Fruit fly (Drosophila melanogaster) whole organism, embryonic: ENCODE data around the gene loj.

Source experiments
- Bteb2 ChIP-seq: fragments of 200-800 bp; sonication (Bioruptor generic); optimal IDR thresholded peaks from 2 replicates; lab custom pipeline; 2016; ENCODE audit warnings: missing biosample characterization, missing genetic modification characterization
- CG10267 ChIP-seq: fragments of 200-800 bp; sonication (Bioruptor generic); optimal IDR thresholded peaks from 2 replicates; lab custom pipeline; 2018; ENCODE audit warnings: missing biosample characterization, mild to moderate bottlenecking, missing genetic modification characterization, moderate library complexity
- CG10462 ChIP-seq: fragments of 200-800 bp; sonication (Bioruptor generic); optimal IDR thresholded peaks from 2 replicates; lab custom pipeline; 2016; ENCODE audit warnings: missing biosample characterization, missing genetic modification characterization
- CG11696 ChIP-seq: fragments of 200-800 bp; sonication (Bioruptor generic); IDR thresholded peaks from 2 replicates; pipeline ENCODE4 v1.3.6; 2022; ENCODE audit warnings: missing biosample characterization, missing genetic modification characterization
- CG14441 ChIP-seq: fragments of 200-800 bp; sonication (Bioruptor generic); IDR thresholded peaks from 2 replicates; pipeline ENCODE4 v1.3.6; 2022; ENCODE audit warnings: missing biosample characterization, missing genetic modification characterization
- CG1647 ChIP-seq: fragments of 200-800 bp; sonication (Bioruptor generic); optimal IDR thresholded peaks from 3 replicates; lab custom pipeline; 2016; ENCODE audit warnings: missing biosample characterization, missing genetic modification characterization
- CG18599 ChIP-seq: fragments of 200-800 bp; sonication (Bioruptor generic); optimal IDR thresholded peaks from 3 replicates; lab custom pipeline; 2017; ENCODE audit warnings: missing biosample characterization, missing genetic modification characterization, mild to moderate bottlenecking, moderate library complexity, missing genetic modification reagents
- CG18619 ChIP-seq: fragments of 200-800 bp; sonication (Bioruptor generic); optimal IDR thresholded peaks from 3 replicates; lab custom pipeline; 2017; ENCODE audit warnings: missing biosample characterization, mild to moderate bottlenecking, missing genetic modification characterization
- CG18764 ChIP-seq: fragments of 200-800 bp; sonication (Bioruptor generic); optimal IDR thresholded peaks from 3 replicates; lab custom pipeline; 2016; ENCODE audit warnings: missing biosample characterization, missing genetic modification characterization
- CG2678 ChIP-seq: fragments of 200-800 bp; sonication (Bioruptor generic); optimal IDR thresholded peaks from 3 replicates; lab custom pipeline; 2019; ENCODE audit warnings: missing biosample characterization, mild to moderate bottlenecking, missing genetic modification characterization, moderate library complexity
- CG30403 ChIP-seq: fragments of 200-800 bp; sonication (Bioruptor generic); optimal IDR thresholded peaks from 3 replicates; lab custom pipeline; 2016; ENCODE audit warnings: missing biosample characterization, missing genetic modification characterization
- CG30431 ChIP-seq: fragments of 200-800 bp; sonication (Bioruptor generic); optimal IDR thresholded peaks from 2 replicates; lab custom pipeline; 2017; ENCODE audit warnings: missing biosample characterization, missing genetic modification characterization
- CG31441 ChIP-seq: fragments of 200-800 bp; sonication (Bioruptor generic); IDR thresholded peaks from 2 replicates; pipeline ENCODE4 v1.3.6; 2022; ENCODE audit warnings: missing biosample characterization, missing genetic modification characterization
- CG32532 ChIP-seq: fragments of 200-800 bp; sonication (Bioruptor generic); IDR thresholded peaks from 2 replicates; pipeline ENCODE4 v1.3.6; 2022; ENCODE audit warnings: missing biosample characterization, missing genetic modification characterization
- CG3838 ChIP-seq: fragments of 200-800 bp; sonication (Bioruptor generic); optimal IDR thresholded peaks from 3 replicates; lab custom pipeline; 2016; ENCODE audit warnings: missing biosample characterization, missing genetic modification characterization
- CG4424 ChIP-seq: fragments of 200-800 bp; sonication (Bioruptor generic); optimal IDR thresholded peaks from 3 replicates; lab custom pipeline; 2016; ENCODE audit warnings: missing biosample characterization, missing genetic modification characterization
- CG4820 ChIP-seq: fragments of 200-800 bp; sonication (Bioruptor generic); optimal IDR thresholded peaks from 3 replicates; lab custom pipeline; 2016; ENCODE audit warnings: missing biosample characterization, missing genetic modification characterization
- CG6683 ChIP-seq: fragments of 200-800 bp; sonication (Bioruptor generic); optimal IDR thresholded peaks from 2 replicates; lab custom pipeline; 2017; ENCODE audit warnings: missing biosample characterization, mild to moderate bottlenecking, missing genetic modification characterization, missing genetic modification reagents
- CG7271 ChIP-seq: fragments of 200-800 bp; sonication (Bioruptor generic); optimal IDR thresholded peaks from 2 replicates; lab custom pipeline; 2018; ENCODE audit warnings: missing biosample characterization, mild to moderate bottlenecking, missing genetic modification characterization, moderate library complexity
- CG8281 ChIP-seq: fragments of 200-800 bp; sonication (Bioruptor generic); optimal IDR thresholded peaks from 2 replicates; lab custom pipeline; 2018; ENCODE audit warnings: missing biosample characterization, mild to moderate bottlenecking, missing genetic modification characterization, moderate library complexity
- Dek ChIP-seq: fragments of 200-800 bp; sonication (Bioruptor generic); optimal IDR thresholded peaks from 3 replicates; lab custom pipeline; 2019; ENCODE audit warnings: missing biosample characterization, mild to moderate bottlenecking, missing genetic modification characterization, moderate library complexity
- Fer2 ChIP-seq: fragments of 200-800 bp; sonication (Bioruptor generic); optimal IDR thresholded peaks from 2 replicates; lab custom pipeline; 2018; ENCODE audit warnings: missing biosample characterization, mild to moderate bottlenecking, missing genetic modification characterization, moderate library complexity
- Fer3 ChIP-seq: fragments of 200-800 bp; sonication (Bioruptor generic); optimal IDR thresholded peaks from 2 replicates; lab custom pipeline; 2018; ENCODE audit warnings: missing biosample characterization, mild to moderate bottlenecking, missing genetic modification characterization, moderate library complexity
- H15 ChIP-seq: fragments of 200-800 bp; sonication (Bioruptor generic); IDR thresholded peaks from 3 replicates; pipeline ENCODE4 v1.3.6; 2022; ENCODE audit warnings: missing biosample characterization, missing genetic modification characterization
- Lhr ChIP-seq: fragments of 200-800 bp; sonication (Bioruptor generic); optimal IDR thresholded peaks from 3 replicates; lab custom pipeline; 2017; ENCODE audit warnings: mild to moderate bottlenecking, missing biosample characterization, missing genetic modification reagents, missing genetic modification characterization
- MESR4 ChIP-seq: fragments of 200-800 bp; sonication (Bioruptor generic); optimal IDR thresholded peaks from 2 replicates; lab custom pipeline; 2018; ENCODE audit warnings: missing biosample characterization, mild to moderate bottlenecking, missing genetic modification characterization, moderate library complexity
- Oli ChIP-seq: fragments of 200-800 bp; sonication (Bioruptor generic); optimal IDR thresholded peaks from 2 replicates; lab custom pipeline; 2018; ENCODE audit warnings: missing biosample characterization, mild to moderate bottlenecking, missing genetic modification characterization, moderate library complexity
- Optix ChIP-seq: fragments of 200-800 bp; sonication (Bioruptor generic); IDR thresholded peaks from 3 replicates; pipeline ENCODE4 v1.3.6; 2022; ENCODE audit warnings: missing biosample characterization, missing genetic modification characterization
- YL-1 ChIP-seq: fragments of 200-800 bp; sonication (Bioruptor generic); optimal IDR thresholded peaks from 3 replicates; lab custom pipeline; 2017; ENCODE audit warnings: missing biosample characterization, mild to moderate bottlenecking, missing genetic modification characterization
- ap ChIP-seq: fragments of 200-800 bp; sonication (Bioruptor generic); IDR thresholded peaks from 2 replicates; pipeline ENCODE4 v1.3.6; 2022; ENCODE audit warnings: missing biosample characterization, missing genetic modification characterization
- bigmax ChIP-seq: fragments of 200-800 bp; sonication (Bioruptor generic); optimal IDR thresholded peaks from 2 replicates; lab custom pipeline; 2018; ENCODE audit warnings: missing biosample characterization, mild to moderate bottlenecking, missing genetic modification characterization
- chn ChIP-seq: fragments of 200-800 bp; sonication (Bioruptor generic); optimal IDR thresholded peaks from 2 replicates; lab custom pipeline; 2016; ENCODE audit warnings: missing biosample characterization, missing genetic modification characterization
- dm ChIP-seq: fragments of 200-800 bp; sonication (Bioruptor generic); optimal IDR thresholded peaks from 3 replicates; lab custom pipeline; 2016; ENCODE audit warnings: missing biosample characterization, missing genetic modification characterization
- emc ChIP-seq: fragments of 200-800 bp; sonication (Bioruptor generic); optimal IDR thresholded peaks from 2 replicates; lab custom pipeline; 2016; ENCODE audit warnings: missing biosample characterization, missing genetic modification characterization
- exex ChIP-seq: fragments of 200-800 bp; sonication (Bioruptor generic); optimal IDR thresholded peaks from 4 replicates; lab custom pipeline; 2018; ENCODE audit warnings: missing biosample characterization, mild to moderate bottlenecking, missing genetic modification characterization, moderate library complexity
- gfzf ChIP-seq: fragments of 200-800 bp; sonication (Bioruptor generic); optimal IDR thresholded peaks from 2 replicates; lab custom pipeline; 2016; ENCODE audit warnings: missing biosample characterization, mild to moderate bottlenecking, missing genetic modification characterization, moderate library complexity
- hb ChIP-seq: fragments of 200-800 bp; sonication (Bioruptor generic); IDR thresholded peaks from 3 replicates; pipeline ENCODE4 v1.3.6; 2022; ENCODE audit warnings: missing biosample characterization, missing genetic modification characterization; ENCODE audit not compliant: partially characterized antibody
- hkb ChIP-seq, 2 experiments: fragments of 200-800 bp in 1 of 2; fragments of >200 bp in 1 of 2; sonication (Bioruptor generic) in 1 of 2; IDR thresholded peaks in 1 of 2; optimal IDR thresholded peaks in 1 of 2; 2 replicates each; pipeline versions ENCODE4 v1.3.6 to Lab custom; 2017 to 2022; ENCODE audit warnings: missing biosample characterization in 1 of 2, missing genetic modification characterization in 1 of 2
- jumu ChIP-seq: fragments of 200-800 bp; sonication (Bioruptor generic); optimal IDR thresholded peaks from 3 replicates; lab custom pipeline; 2016; ENCODE audit warnings: missing biosample characterization, missing genetic modification characterization
- kah ChIP-seq: fragments of 200-800 bp; sonication (Bioruptor generic); optimal IDR thresholded peaks from 2 replicates; lab custom pipeline; 2018; ENCODE audit warnings: missing biosample characterization, mild to moderate bottlenecking, missing genetic modification characterization
- lmd ChIP-seq: fragments of 200-800 bp; sonication (Bioruptor generic); IDR thresholded peaks from 2 replicates; pipeline ENCODE4 v1.3.6; 2022; ENCODE audit warnings: missing biosample characterization, missing genetic modification characterization
- luna ChIP-seq: fragments of 200-800 bp; sonication (Bioruptor generic); optimal IDR thresholded peaks from 2 replicates; lab custom pipeline; 2016; ENCODE audit warnings: missing biosample characterization, missing genetic modification characterization
- odd ChIP-seq: fragments of 200-800 bp; sonication (Bioruptor generic); optimal IDR thresholded peaks from 2 replicates; lab custom pipeline; 2017; ENCODE audit warnings: missing biosample characterization, mild to moderate bottlenecking, missing genetic modification characterization
- phol ChIP-seq: fragments of 200-800 bp; sonication (Bioruptor generic); optimal IDR thresholded peaks from 3 replicates; lab custom pipeline; 2018; ENCODE audit warnings: missing biosample characterization, mild to moderate bottlenecking, missing genetic modification characterization, moderate library complexity
- pnt ChIP-seq: fragments of 200-800 bp; sonication (Bioruptor generic); optimal IDR thresholded peaks from 3 replicates; lab custom pipeline; 2016; ENCODE audit warnings: missing biosample characterization, missing genetic modification characterization
- scrt ChIP-seq: fragments of 200-800 bp; sonication (Bioruptor generic); optimal IDR thresholded peaks from 2 replicates; lab custom pipeline; 2018; ENCODE audit warnings: missing biosample characterization, mild to moderate bottlenecking, missing genetic modification characterization, moderate library complexity
- sens ChIP-seq: fragments of 200-800 bp; sonication (Bioruptor generic); peaks from one replicate; lab custom pipeline; 2016; ENCODE audit warnings: missing biosample characterization, missing genetic modification characterization
- sisA ChIP-seq: fragments of 200-800 bp; sonication (Bioruptor generic); IDR thresholded peaks from 2 replicates; pipeline ENCODE4 v1.3.6; 2022; ENCODE audit warnings: missing biosample characterization, missing genetic modification characterization
- tin ChIP-seq: fragments of 200-800 bp; sonication (Bioruptor generic); optimal IDR thresholded peaks from 3 replicates; lab custom pipeline; 2016; ENCODE audit warnings: missing biosample characterization, missing genetic modification characterization

Gene loj

DNA sequence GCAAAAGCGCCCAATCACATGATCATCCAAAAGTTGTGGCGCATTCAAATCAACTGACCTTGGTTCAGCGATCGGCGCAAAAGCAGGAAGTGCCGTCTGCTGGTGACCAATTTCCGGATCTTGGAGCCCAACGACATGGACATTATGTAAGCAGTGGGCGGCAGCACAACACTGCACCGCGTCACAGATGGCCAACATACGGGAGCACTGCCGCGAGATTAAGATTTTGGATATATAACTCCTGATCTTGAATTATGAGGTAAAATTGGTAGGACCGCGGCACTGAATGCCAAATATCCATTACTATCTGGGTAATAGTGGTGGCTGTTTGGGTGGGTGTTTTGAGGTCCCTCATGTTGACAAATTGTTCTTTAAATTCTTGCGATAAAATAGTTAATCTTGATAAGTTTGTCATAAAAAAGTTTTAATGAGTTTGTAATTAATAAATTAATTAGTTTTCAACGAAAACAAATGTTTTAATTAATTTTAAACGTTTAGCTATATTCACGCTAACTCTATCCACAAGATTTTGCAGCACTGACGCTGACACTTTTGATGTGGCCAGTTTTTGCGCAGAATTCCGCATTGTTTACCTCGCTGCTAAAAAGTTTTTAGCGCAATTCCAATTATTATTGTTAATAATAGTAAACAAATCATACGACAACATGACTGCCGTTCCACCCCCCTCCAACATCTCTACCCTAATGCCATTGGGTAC lies 19.7 kb upstream of the loj start, which contains the start of the genes CG13295 and CG6610 (continued):
- TF ChIP-seq emc (GFP tag; lab: Kevin White, UChicago) (no peak), tin (GFP tag; lab: Kevin White, UChicago) (peak; percentile 57), H15 (GFP tag; lab: Robert Waterston, UW) (peak; percentile 20; the same call in 1 of the 3 replicates), CG6683 (GFP tag; lab: Kevin White, UChicago) (no peak), ap (GFP tag; lab: Robert Waterston, UW) (no peak), chn (peak; percentile 43), CG14441 (GFP tag; lab: Robert Waterston, UW) (peak; percentile 36; the same call in 1 of the 2 replicates), gfzf (peak; percentile 76), YL-1 (peak; percentile 46), kah (GFP tag; lab: Kevin White, UChicago) (peak; percentile 5), hb (GFP tag; lab: Robert Waterston, UW) (no peak), Fer2 (tag; lab: Kevin White, UChicago) (peak; percentile 65), CG2678 (tag; lab: Kevin White, UChicago) (peak; percentile 76), MESR4 (GFP tag; lab: Kevin White, UChicago) (peak; percentile 79), hkb (optimal IDR thresholded peaks at IDR 0.05; lab: Kevin White, UChicago) (peak; percentile 44), hkb (GFP tag; IDR thresholded peaks at IDR 0.05; lab: Robert Waterston, UW) (peak; percentile 23; the same call in 1 of the 2 replicates), scrt (GFP tag; lab: Kevin White, UChicago) (peak; percentile 40), Oli (tag; lab: Kevin White, UChicago) (peak; percentile 56), luna (no peak), Fer3 (tag; lab: Kevin White, UChicago) (peak; percentile 66), CG11696 (GFP tag; lab: Robert Waterston, UW) (no peak), CG32532 (GFP tag; lab: Robert Waterston, UW) (peak; percentile 65), CG31441 (GFP tag; lab: Robert Waterston, UW) (peak; percentile 60; the same call in 1 of the 2 replicates), pnt (GFP tag; lab: Kevin White, UChicago) (peak; percentile 7), CG18599 (GFP tag; lab: Kevin White, UChicago) (peak; percentile 64), Lhr (GFP tag; lab: Kevin White, UChicago) (peak; percentile 13), CG4820 (GFP tag; lab: Kevin White, UChicago) (no peak), phol (tag; lab: Kevin White, UChicago) (peak; percentile 72), sisA (GFP tag; lab: Robert Waterston, UW) (peak; percentile 46; the same call in 1 of the 2 replicates), lmd (peak; percentile 58; the same call in 1 of the 2 replicates), jumu (GFP tag; lab: Kevin White, UChicago) (peak; percentile 32), CG8281 (tag; lab: Kevin White, UChicago) (no peak), dm (GFP tag; lab: Kevin White, UChicago) (peak; percentile 42), CG18619 (peak; percentile 44), CG30431 (GFP tag; lab: Kevin White, UChicago) (peak; percentile 5), odd (GFP tag; lab: Kevin White, UChicago) (peak; percentile 1), bigmax (GFP tag; lab: Kevin White, UChicago) (no peak), CG30403 (GFP tag; lab: Kevin White, UChicago) (peak; percentile 79), exex (tag; lab: Kevin White, UChicago) (peak; percentile 31), CG10462 (peak; percentile 13), CG7271 (tag; lab: Kevin White, UChicago) (no peak), CG3838 (GFP tag; lab: Kevin White, UChicago) (peak; percentile 15), Dek (tag; lab: Kevin White, UChicago) (peak; percentile 55), CG10267 (tag; lab: Kevin White, UChicago) (peak; percentile 61), CG18764 (GFP tag; lab: Kevin White, UChicago) (no peak), CG4424 (GFP tag; lab: Kevin White, UChicago) (peak; percentile 43), Optix (no peak), sens (GFP tag; lab: Kevin White, UChicago) (peak; percentile 90), Bteb2 (GFP tag; lab: Kevin White, UChicago) (peak; percentile 36), CG1647 (GFP tag; lab: Kevin White, UChicago) (peak; percentile 3)
